Fruit fly (Drosophila melanogaster) whole organism, prepupa: ENCODE measurements around the gene CG3199.

ENCODE experiments used
- Blimp-1 ChIP-seq: fragments of 200-800 bp; sonication (Bioruptor generic); optimal IDR thresholded peaks from 3 replicates; lab custom pipeline; 2017; ENCODE audit warnings: missing biosample characterization, missing genetic modification characterization, mild to moderate bottlenecking, moderate library complexity, missing genetic modification reagents
- CG10669 ChIP-seq: fragments of 200-800 bp; sonication (Bioruptor generic); optimal IDR thresholded peaks from 3 replicates; lab custom pipeline; 2018; ENCODE audit warnings: missing biosample characterization, mild to moderate bottlenecking, missing genetic modification characterization, moderate library complexity
- CG11294 ChIP-seq: fragments of 200-800 bp; sonication (Bioruptor generic); IDR thresholded peaks from 2 replicates; pipeline ENCODE4 v1.3.6; 2022; ENCODE audit warnings: missing biosample characterization, missing genetic modification characterization
- CG11762 ChIP-seq: fragments of 200-800 bp; sonication (Bioruptor generic); optimal IDR thresholded peaks from 3 replicates; lab custom pipeline; 2016; ENCODE audit warnings: missing biosample characterization, missing genetic modification characterization; ENCODE audit not compliant: insufficient read depth
- CG15336 ChIP-seq: fragments of 200-800 bp; sonication (Bioruptor generic); IDR thresholded peaks from 2 replicates; pipeline ENCODE4 v1.3.6; 2022; ENCODE audit warnings: missing biosample characterization, missing genetic modification characterization
- CG1621 ChIP-seq: fragments of 200-800 bp; sonication (Bioruptor generic); optimal IDR thresholded peaks from 3 replicates; lab custom pipeline; 2018; ENCODE audit warnings: missing biosample characterization, mild to moderate bottlenecking, missing genetic modification characterization
- CG3032 ChIP-seq: fragments of 200-800 bp; optimal IDR thresholded peaks from 2 replicates; lab custom pipeline; 2019; ENCODE audit warnings: missing biosample characterization, mild to moderate bottlenecking, missing genetic modification characterization, moderate library complexity
- CG31627 ChIP-seq: fragments of 200-800 bp; sonication (Bioruptor generic); optimal IDR thresholded peaks from 3 replicates; lab custom pipeline; 2016; ENCODE audit warnings: missing biosample characterization, missing genetic modification characterization
- CG34406 ChIP-seq: fragments of 200-800 bp; sonication (Bioruptor generic); optimal IDR thresholded peaks from 3 replicates; lab custom pipeline; 2016; ENCODE audit warnings: missing biosample characterization, missing genetic modification characterization
- CG3919 ChIP-seq: fragments of 200-800 bp; sonication (Bioruptor generic); optimal IDR thresholded peaks from 3 replicates; lab custom pipeline; 2016; ENCODE audit warnings: missing biosample characterization, missing genetic modification characterization
- CG4318 ChIP-seq: fragments of 200-800 bp; sonication (Bioruptor generic); optimal IDR thresholded peaks from 3 replicates; lab custom pipeline; 2017; ENCODE audit warnings: missing biosample characterization, mild to moderate bottlenecking, missing genetic modification characterization
- CG6163 ChIP-seq: fragments of 200-800 bp; sonication (Bioruptor generic); IDR thresholded peaks from 3 replicates; pipeline ENCODE4 v1.3.6; 2022; ENCODE audit warnings: missing biosample characterization, missing genetic modification characterization
- CG6276 ChIP-seq: fragments of 200-800 bp; sonication (Bioruptor generic); optimal IDR thresholded peaks from 2 replicates; lab custom pipeline; 2017; ENCODE audit warnings: missing biosample characterization, mild to moderate bottlenecking, missing genetic modification characterization
- CG6792 ChIP-seq: fragments of 200-800 bp; sonication (Bioruptor generic); optimal IDR thresholded peaks from 3 replicates; lab custom pipeline; 2016; ENCODE audit warnings: missing biosample characterization, missing genetic modification characterization
- CG6808 ChIP-seq: fragments of 200-800 bp; sonication (Bioruptor generic); optimal IDR thresholded peaks from 3 replicates; lab custom pipeline; 2017; ENCODE audit warnings: missing biosample characterization, missing genetic modification characterization, mild to moderate bottlenecking, moderate library complexity, missing genetic modification reagents
- CG6854 ChIP-seq: fragments of 200-800 bp; sonication (Bioruptor generic); optimal IDR thresholded peaks from 2 replicates; lab custom pipeline; 2017; ENCODE audit warnings: missing biosample characterization, mild to moderate bottlenecking, missing genetic modification characterization
- CG7368 ChIP-seq: fragments of 200-800 bp; sonication (Bioruptor generic); optimal IDR thresholded peaks from 3 replicates; lab custom pipeline; 2016; ENCODE audit warnings: missing biosample characterization, missing genetic modification characterization
- CG8119 ChIP-seq: fragments of 200-800 bp; sonication (Bioruptor generic); IDR thresholded peaks from 3 replicates; pipeline ENCODE4 v1.3.6; 2022; ENCODE audit warnings: missing biosample characterization, missing genetic modification characterization
- CG8319 ChIP-seq: fragments of 200-800 bp; sonication (Bioruptor generic); optimal IDR thresholded peaks from 3 replicates; lab custom pipeline; 2016; ENCODE audit warnings: missing biosample characterization, missing genetic modification characterization
- CG8632 ChIP-seq: fragments of 200-800 bp; sonication (Bioruptor generic); optimal IDR thresholded peaks from 3 replicates; lab custom pipeline; 2016; ENCODE audit warnings: missing biosample characterization, missing genetic modification characterization
- CG9139 ChIP-seq: fragments of 200-800 bp; sonication (Bioruptor generic); optimal IDR thresholded peaks from 3 replicates; lab custom pipeline; 2017; ENCODE audit warnings: missing biosample characterization, mild to moderate bottlenecking, missing genetic modification characterization
- Eip75B ChIP-seq: fragments of 200-800 bp; sonication (Bioruptor generic); optimal IDR thresholded peaks from 3 replicates; lab custom pipeline; 2016; ENCODE audit warnings: missing biosample characterization, missing genetic modification characterization
- Eip78C ChIP-seq: fragments of 200-800 bp; sonication (Bioruptor generic); peaks from one replicate; lab custom pipeline; 2016; ENCODE audit warnings: missing biosample characterization, missing genetic modification characterization
- Eip93F ChIP-seq: fragments of 200-800 bp; sonication (Bioruptor generic); optimal IDR thresholded peaks from 2 replicates; lab custom pipeline; 2016; ENCODE audit warnings: missing biosample characterization, mild to moderate bottlenecking, missing genetic modification characterization
- Ets96B ChIP-seq: fragments of 200-800 bp; optimal IDR thresholded peaks from 2 replicates; lab custom pipeline; 2019; ENCODE audit warnings: missing biosample characterization, mild to moderate bottlenecking, missing genetic modification characterization, moderate library complexity
- Gug ChIP-seq: fragments of 200-800 bp; sonication (Bioruptor generic); IDR thresholded peaks from 2 replicates; pipeline ENCODE4 v1.3.6; 2022; ENCODE audit warnings: missing biosample characterization, missing genetic modification characterization
- Hr38 ChIP-seq: sonication (Bioruptor generic); optimal IDR thresholded peaks from 2 replicates; lab custom pipeline; 2016; ENCODE audit warnings: missing biosample characterization, missing genetic modification characterization
- Hr4 ChIP-seq: fragments of 200-800 bp; sonication (Bioruptor generic); optimal IDR thresholded peaks from 3 replicates; lab custom pipeline; 2016; ENCODE audit warnings: missing biosample characterization, missing genetic modification characterization
- Lpt ChIP-seq: fragments of 200-800 bp; sonication (Bioruptor generic); optimal IDR thresholded peaks from 3 replicates; lab custom pipeline; 2016; ENCODE audit warnings: missing biosample characterization, missing genetic modification characterization
- Met ChIP-seq: fragments of 200-800 bp; sonication (Bioruptor generic); optimal IDR thresholded peaks from 3 replicates; lab custom pipeline; 2016; ENCODE audit warnings: missing biosample characterization, missing genetic modification characterization
- OdsH ChIP-seq: fragments of 200-800 bp; sonication (Bioruptor generic); optimal IDR thresholded peaks from 3 replicates; lab custom pipeline; 2016; ENCODE audit warnings: missing biosample characterization, missing genetic modification characterization
- Smox ChIP-seq: fragments of 200-800 bp; sonication (Bioruptor generic); optimal IDR thresholded peaks from 3 replicates; lab custom pipeline; 2016; ENCODE audit warnings: missing biosample characterization, missing genetic modification characterization
- Sox102F ChIP-seq: fragments of 200-800 bp; sonication (Bioruptor generic); optimal IDR thresholded peaks from 2 replicates; lab custom pipeline; 2016; ENCODE audit warnings: missing biosample characterization, mild to moderate bottlenecking, missing genetic modification characterization
- Sox14 ChIP-seq: fragments of 200-800 bp; sonication (Bioruptor generic); optimal IDR thresholded peaks from 3 replicates; lab custom pipeline; 2016; ENCODE audit warnings: missing biosample characterization, missing genetic modification characterization
- achi ChIP-seq: fragments of 200-800 bp; sonication (Bioruptor generic); optimal IDR thresholded peaks from 3 replicates; lab custom pipeline; 2016; ENCODE audit warnings: missing biosample characterization, missing genetic modification characterization
- acj6 ChIP-seq: fragments of 200-800 bp; sonication (Bioruptor generic); optimal IDR thresholded peaks from 3 replicates; lab custom pipeline; 2016; ENCODE audit warnings: missing biosample characterization, missing genetic modification characterization
- cyc ChIP-seq: fragments of 200-800 bp; sonication (Bioruptor generic); optimal IDR thresholded peaks from 3 replicates; lab custom pipeline; 2016; ENCODE audit warnings: missing biosample characterization, missing genetic modification characterization
- dac ChIP-seq: fragments of 200-800 bp; sonication (Bioruptor generic); optimal IDR thresholded peaks from 2 replicates; lab custom pipeline; 2017; ENCODE audit warnings: missing biosample characterization, mild to moderate bottlenecking, missing genetic modification characterization
- dsx ChIP-seq: fragments of 200-800 bp; optimal IDR thresholded peaks from 3 replicates; lab custom pipeline; 2019; ENCODE audit warnings: missing biosample characterization, mild to moderate bottlenecking, missing genetic modification characterization, moderate library complexity; ENCODE audit not compliant: poor library complexity, severe bottlenecking
- eg ChIP-seq: fragments of 200-800 bp; sonication (Bioruptor generic); IDR thresholded peaks from 3 replicates; pipeline ENCODE4 v1.3.6; 2022; ENCODE audit warnings: missing biosample characterization, missing genetic modification characterization
- esn ChIP-seq: fragments of 200-800 bp; sonication (Bioruptor generic); optimal IDR thresholded peaks from 2 replicates; lab custom pipeline; 2016; ENCODE audit warnings: missing biosample characterization, mild to moderate bottlenecking, missing genetic modification characterization, moderate library complexity
- fd59A ChIP-seq: fragments of 200-800 bp; sonication (Bioruptor generic); optimal IDR thresholded peaks from 2 replicates; lab custom pipeline; 2017; ENCODE audit warnings: missing biosample characterization, mild to moderate bottlenecking, missing genetic modification characterization, missing genetic modification reagents
- fkh ChIP-seq: fragments of 200-800 bp; sonication (Bioruptor generic); optimal IDR thresholded peaks from 3 replicates; lab custom pipeline; 2017; ENCODE audit warnings: missing biosample characterization, mild to moderate bottlenecking, missing genetic modification characterization, moderate library complexity
- lz ChIP-seq: fragments of 200-800 bp; sonication (Bioruptor generic); optimal IDR thresholded peaks from 3 replicates; lab custom pipeline; 2016; ENCODE audit warnings: missing biosample characterization, missing genetic modification characterization
- net ChIP-seq: fragments of 200-800 bp; sonication (Bioruptor generic); optimal IDR thresholded peaks from 3 replicates; lab custom pipeline; 2016; ENCODE audit warnings: missing biosample characterization, missing genetic modification characterization
- pdm3 ChIP-seq: fragments of 200-800 bp; sonication (Bioruptor generic); optimal IDR thresholded peaks from 3 replicates; lab custom pipeline; 2016; ENCODE audit warnings: missing biosample characterization, missing genetic modification characterization
- salr ChIP-seq, 2 experiments: fragments of 200-800 bp; sonication (Bioruptor generic); optimal IDR thresholded peaks; 3 replicates each; lab custom pipeline; 2016 to 2018; ENCODE audit warnings: missing biosample characterization in 2 of 2, missing genetic modification characterization in 2 of 2, mild to moderate bottlenecking in 1 of 2
- spab ChIP-seq: fragments of 200-800 bp; sonication (Bioruptor generic); optimal IDR thresholded peaks from 2 replicates; lab custom pipeline; 2017; ENCODE audit warnings: missing biosample characterization, mild to moderate bottlenecking, missing genetic modification characterization, missing genetic modification reagents
- ss ChIP-seq, 2 experiments: fragments of 200-800 bp; sonication (Bioruptor generic); optimal IDR thresholded peaks; 2 replicates in 1 of 2; 3 replicates in 1 of 2; lab custom pipeline; 2017 to 2018; ENCODE audit warnings: mild to moderate bottlenecking in 2 of 2, missing biosample characterization in 2 of 2, missing genetic modification characterization in 2 of 2, moderate library complexity in 1 of 2
- svp ChIP-seq: fragments of 200-800 bp; sonication (Bioruptor generic); peaks from one replicate; lab custom pipeline; 2016; ENCODE audit warnings: missing biosample characterization, missing genetic modification characterization
- topi ChIP-seq: fragments of 200-800 bp; sonication (Bioruptor generic); optimal IDR thresholded peaks from 3 replicates; lab custom pipeline; 2016; ENCODE audit warnings: missing biosample characterization, missing genetic modification characterization
- vri ChIP-seq: fragments of 200-800 bp; sonication (Bioruptor generic); optimal IDR thresholded peaks from 3 replicates; lab custom pipeline; 2016; ENCODE audit warnings: missing biosample characterization, mild to moderate bottlenecking, missing genetic modification characterization

The CG3199 gene

dm6 chr3R:14122347-14122812, 40.1 kb upstream of the CG3199 start, which contains the start of the genes Abi and twf:
Gene Abi (minus strand): TSS chr3R:14122420.
Gene twf (plus strand): TSS chr3R:14122654.
- TF ChIP-seq CG10669 (no peak), Met (no peak), CG3032 (tag; lab: Kevin White, UChicago) (peak; percentile 48), cyc (GFP tag; lab: Kevin White, UChicago) (peak; percentile 70), CG15336 (0 out of 2 replicates have a peak, but pooled peaks have one; percentile 30), Ets96B (tag; lab: Kevin White, UChicago) (no peak), Eip78C (peak; percentile 90), fd59A (GFP tag; lab: Kevin White, UChicago) (peak; percentile 14), svp (GFP tag; lab: Kevin White, UChicago) (peak; percentile 73), CG6276 (no peak), Gug (GFP tag; lab: Robert Waterston, UW) (no peak), achi (GFP tag; lab: Kevin White, UChicago) (peak; percentile 63), Lpt (GFP tag; lab: Kevin White, UChicago) (no peak), Sox102F (GFP tag; lab: Kevin White, UChicago) (peak; percentile 60), acj6 (GFP tag; lab: Kevin White, UChicago) (peak; percentile 67), CG3919 (GFP tag; lab: Kevin White, UChicago) (peak; percentile 78), topi (GFP tag; lab: Kevin White, UChicago) (peak; percentile 62), esn (peak; percentile 77), Sox14 (GFP tag; lab: Kevin White, UChicago) (peak; percentile 74), dsx (GFP tag; lab: Kevin White, UChicago) (no peak), fkh (GFP tag; lab: Kevin White, UChicago) (no peak), ss (GFP tag; optimal IDR thresholded peaks at IDR 0.05; lab: Kevin White, UChicago) (no peak), vri (GFP tag; lab: Kevin White, UChicago) (peak; percentile 38), CG6163 (GFP tag; lab: Robert Waterston, UW) (peak; percentile 52; the same call in 1 of the 3 replicates), Blimp-1 (GFP tag; lab: Kevin White, UChicago) (no peak), spab (no peak), dac (GFP tag; lab: Kevin White, UChicago) (no peak), CG9139 (no peak), salr (GFP tag; optimal IDR thresholded peaks at IDR 0.05; lab: Kevin White, UChicago) (no peak), CG31627 (peak; percentile 77), CG1621 (tag; lab: Kevin White, UChicago) (peak; percentile 37), Hr38 (GFP tag; lab: Kevin White, UChicago) (no peak), CG6792 (GFP tag; lab: Kevin White, UChicago) (peak; percentile 61), pdm3 (GFP tag; lab: Kevin White, UChicago) (peak; percentile 70), Eip75B (GFP tag; lab: Kevin White, UChicago) (no peak), CG8119 (GFP tag; lab: Robert Waterston, UW) (no peak), CG8319 (GFP tag; lab: Kevin White, UChicago) (peak; percentile 60), Smox (GFP tag; lab: Kevin White, UChicago) (peak; percentile 64), CG7368 (peak; percentile 35), CG4318 (GFP tag; lab: Kevin White, UChicago) (no peak), CG6808 (GFP tag; lab: Kevin White, UChicago) (no peak), OdsH (GFP tag; lab: Kevin White, UChicago) (peak; percentile 80), CG8632 (GFP tag; lab: Kevin White, UChicago) (peak; percentile 45), CG11762 (GFP tag; lab: Kevin White, UChicago) (peak; percentile 37), CG11294 (GFP tag; lab: Robert Waterston, UW) (no peak), CG34406 (GFP tag; lab: Kevin White, UChicago) (peak; percentile 48), Eip93F (GFP tag; lab: Kevin White, UChicago) (no peak), lz (GFP tag; lab: Kevin White, UChicago) (peak; percentile 70), CG6854 (GFP tag; lab: Kevin White, UChicago) (no peak), net (peak; percentile 33), Hr4 (GFP tag; lab: Kevin White, UChicago) (no peak), eg (peak; percentile 42; the same call in 2 of the 3 replicates)
